Fruit fly (Drosophila melanogaster) S2 (cell line): ENCODE data around the gene Hex-t2.

Experiments
- CG8478 ChIP-seq: fragments of >200 bp; optimal IDR thresholded peaks from 2 replicates; lab custom pipeline; 2018
- CTCF ChIP-seq, 2 experiments: fragments of >200 bp; optimal IDR thresholded peaks; 2 replicates each; lab custom pipeline; 2018

The Hex-t2 gene

dm6 chr3R:26443343-26443742 is 7.1 kb upstream of the Hex-t2 start:
- TF ChIP-seq CTCF (optimal IDR thresholded peaks at IDR 0.05; lab: Kevin White, UChicago) (no peak), CG8478 (lab: Kevin White, UChicago) (no peak)

- no peak for TF ChIP-seq CG8478 (lab: Kevin White, UChicago)
- TF ChIP-seq CTCF (optimal IDR thresholded peaks at IDR 0.05; lab: Kevin White, UChicago): no peak
Measured at dm6 chr3R:26443875-26444511, 6.5 kb upstream of the Hex-t2 start.

dm6 chr3R:26448779-26449178 is 1.7 kb upstream of the Hex-t2 start, which contains the start of gene Hex-t1:
Hex-t1 (plus strand) TSS chr3R:26449079.
- TF ChIP-seq CTCF (optimal IDR thresholded peaks at IDR 0.05; lab: Kevin White, UChicago): no peak
- no peak for TF ChIP-seq CG8478 (lab: Kevin White, UChicago)

- TF ChIP-seq CG8478 (lab: Kevin White, UChicago) (no peak), CTCF (optimal IDR thresholded peaks at IDR 0.05; lab: Kevin White, UChicago) (no peak)
Measured at dm6 chr3R:26452345-26452744, 1.9 kb downstream of the Hex-t2 start, which contains the start of gene CG5447. CG5447 (plus strand) TSS chr3R:26452534.

- TF ChIP-seq CG8478 (lab: Kevin White, UChicago) (no peak), CTCF (optimal IDR thresholded peaks at IDR 0.05; lab: Kevin White, UChicago) (no peak)
Measured at dm6 chr3R:26454494-26454893, 4.0 kb downstream of the Hex-t2 start, which contains the start of gene CG43117. CG43117 (plus strand) TSS chr3R:26454794.

dm6 chr3R:26455838-26456237 is 5.4 kb downstream of the Hex-t2 start, which contains the start of gene Pdf:
Pdf (minus strand) TSS chr3R:26456141.
- TF ChIP-seq CG8478 (lab: Kevin White, UChicago) (no peak), CTCF (optimal IDR thresholded peaks at IDR 0.05; lab: Kevin White, UChicago) (no peak)

- TF ChIP-seq CG8478 (lab: Kevin White, UChicago) (no peak), CTCF (optimal IDR thresholded peaks at IDR 0.05; lab: Kevin White, UChicago) (no peak)
Measured at dm6 chr3R:26456577-26456976, 6.1 kb downstream of the Hex-t2 start, which contains the start of gene CG14237. CG14237 (plus strand) TSS chr3R:26456877.

dm6 chr3R:26457949-26458348 is 7.5 kb downstream of the Hex-t2 start, which contains the start of gene CG14238:
CG14238 (plus strand) TSS chr3R:26458249.
- TF ChIP-seq CTCF (optimal IDR thresholded peaks at IDR 0.05; lab: Kevin White, UChicago) (no peak), CG8478 (lab: Kevin White, UChicago) (no peak)

- TF ChIP-seq CTCF (optimal IDR thresholded peaks at IDR 0.05; lab: Kevin White, UChicago) (no peak), CG8478 (lab: Kevin White, UChicago) (no peak)
Measured at dm6 chr3R:26461226-26461805, 10.8 kb downstream of the Hex-t2 start, which contains the start of gene CG5455. CG5455 (plus strand) TSS chr3R:26461527.

- TF ChIP-seq CTCF (optimal IDR thresholded peaks at IDR 0.05; lab: Kevin White, UChicago) (no peak), CG8478 (lab: Kevin White, UChicago) (no peak)
Measured at dm6 chr3R:26462173-26462959, 11.9 kb downstream of the Hex-t2 start.

- TF ChIP-seq CG8478 (lab: Kevin White, UChicago) (no peak), CTCF (optimal IDR thresholded peaks at IDR 0.05; lab: Kevin White, UChicago) (no peak)
Measured at dm6 chr3R:26463146-26463545, 12.7 kb downstream of the Hex-t2 start.

- TF ChIP-seq CG8478 (lab: Kevin White, UChicago) (no peak), CTCF (optimal IDR thresholded peaks at IDR 0.05; lab: Kevin White, UChicago) (no peak)
Measured at dm6 chr3R:26463558-26463957, 13.1 kb downstream of the Hex-t2 start.

- no peak for TF ChIP-seq CG8478 (lab: Kevin White, UChicago)
- TF ChIP-seq CTCF (optimal IDR thresholded peaks at IDR 0.05; lab: Kevin White, UChicago): no peak
Measured at dm6 chr3R:26464370-26464769, 13.9 kb downstream of the Hex-t2 start.

- TF ChIP-seq CG8478 (lab: Kevin White, UChicago) (no peak), CTCF (optimal IDR thresholded peaks at IDR 0.05; lab: Kevin White, UChicago) (no peak)
Measured at dm6 chr3R:26465121-26465520, 14.7 kb downstream of the Hex-t2 start.

dm6 chr3R:26478040-26478439 is 27.6 kb downstream of the Hex-t2 start:
- no peak for TF ChIP-seq CG8478 (lab: Kevin White, UChicago)
- no peak for TF ChIP-seq CTCF (optimal IDR thresholded peaks at IDR 0.05; lab: Kevin White, UChicago)
